Fruit fly (Drosophila melanogaster): ENCODE results near the gene nAChRbeta3.

The nAChRbeta3 gene

DNA sequence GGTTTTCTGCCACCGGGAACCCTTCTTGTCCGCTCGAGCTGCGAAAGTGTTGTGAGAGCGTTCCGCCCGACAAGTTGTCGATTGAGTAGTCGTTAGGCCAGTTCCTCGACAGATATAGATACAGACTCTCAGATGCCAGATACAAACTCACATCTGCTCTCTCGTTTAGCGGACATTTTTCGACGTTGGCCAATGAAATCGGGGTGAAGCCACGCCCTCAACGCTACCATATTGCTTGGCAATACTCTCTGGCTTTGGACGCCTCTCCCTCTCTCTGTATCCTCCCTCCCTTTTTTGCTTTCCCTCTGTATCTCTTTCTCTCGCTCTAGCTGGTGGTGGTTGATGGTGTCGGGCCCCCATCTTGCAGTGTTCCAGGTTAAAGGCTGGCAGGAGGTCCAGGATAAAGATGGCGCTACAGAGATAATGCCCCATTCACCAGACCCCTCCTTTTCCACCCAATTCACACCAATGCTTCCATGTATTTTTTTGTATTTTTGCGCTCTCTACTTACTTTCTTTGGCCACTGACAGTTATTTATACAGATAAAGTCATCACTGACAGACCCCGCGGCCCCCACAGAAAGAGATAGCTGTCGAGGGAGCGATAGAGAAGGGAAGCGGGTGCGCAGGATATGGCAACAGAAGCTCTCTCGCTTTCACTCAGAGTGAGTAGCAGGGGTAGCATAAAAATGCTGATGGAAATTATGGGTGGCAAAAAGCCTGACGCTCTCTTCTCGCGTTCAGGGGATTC lies 49.9 kb downstream of the nAChRbeta3 start, which contains the start of gene Gsc:
Gsc (minus strand) TSS at position 51 of the 750 bp plus-strand sequence.
- TF ChIP-seq Pif1A (GFP tag; optimal IDR thresholded peaks at IDR 0.05), result no peak
- TF ChIP-seq CG4496 (GFP tag; IDR thresholded peaks at IDR 0.05), result 0 out of 3 replicates have a peak, but pooled peaks have one; percentile 40

Data from whole organism, pupa.